1 fruit fly cellular context compared by ENCODE assay signal in the genomic region with DNA sequence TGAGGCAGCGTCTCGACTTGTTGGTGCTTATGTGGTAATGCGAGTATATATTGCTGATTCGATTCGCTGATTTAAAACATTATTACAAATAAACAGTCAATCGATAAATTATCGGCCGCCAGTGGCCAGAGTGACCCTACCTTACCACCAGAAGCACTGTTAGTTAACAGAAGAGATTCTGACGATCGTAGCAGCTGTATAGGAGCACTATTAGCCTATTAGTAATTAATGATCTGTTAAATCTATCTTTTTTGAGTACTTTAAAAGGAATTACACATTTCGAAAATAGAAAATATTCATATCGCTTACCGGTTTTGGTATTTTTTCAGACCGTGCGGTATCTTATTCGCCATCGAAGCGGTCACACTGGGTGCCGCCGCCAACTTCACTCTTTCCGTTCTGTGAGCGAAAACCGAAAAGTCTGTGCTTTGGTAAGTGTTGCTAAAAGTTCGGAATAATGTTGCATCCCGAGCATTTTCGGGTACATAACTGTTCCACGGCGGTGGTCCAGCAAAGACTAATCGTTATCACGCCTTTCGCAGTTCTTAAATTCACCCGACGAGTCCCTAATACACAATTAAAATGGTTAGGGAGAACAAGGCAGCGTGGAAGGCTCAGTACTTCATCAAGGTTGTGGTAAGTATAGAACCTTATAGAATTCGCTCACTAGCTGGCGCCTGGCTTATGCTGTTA.
A peak's percentile ranks its signal among the peaks of the same experiment; 100 is the strongest.
TF ChIP-seq lines count a peak whose summit lies in the region.

A gene (minus strand): TSS at position 51 of the 693 bp plus-strand sequence.
A gene (plus strand): TSS at position 162 of the 693 bp plus-strand sequence.

TF ChIP-seq in whole organism, embryonic, 481 proteins besides CTCF, POLR2A, EP300 and RAD21 (continued from another document and continues in another):
- TF ChIP-seq trem (tag; optimal IDR thresholded peaks at IDR 0.05; lab: Kevin White, UChicago) (peak; percentile 89), CG17802 (tag; optimal IDR thresholded peaks at IDR 0.05; lab: Kevin White, UChicago) (peak; percentile 86), CG3838 (GFP tag; optimal IDR thresholded peaks at IDR 0.05; lab: Kevin White, UChicago) (peak; percentile 81), CG11695 (GFP tag; IDR thresholded peaks at IDR 0.05; lab: Robert Waterston, UW) (peak; percentile 65; the same call in 2 of the 3 replicates), HmgD (GFP tag; optimal IDR thresholded peaks at IDR 0.05; lab: Kevin White, UChicago) (peak; percentile 85), Max (GFP tag; optimal IDR thresholded peaks at IDR 0.05; lab: Kevin White, UChicago) (peak; percentile 90), fu2 (GFP tag; optimal IDR thresholded peaks at IDR 0.05; lab: Kevin White, UChicago) (peak; percentile 86), HLH4C (GFP tag; IDR thresholded peaks at IDR 0.05; lab: Robert Waterston, UW; ENCODE audit: partially characterized antibody) (peak; percentile 55; the same call in 1 of the 3 replicates), fru (optimal IDR thresholded peaks at IDR 0.05; lab: Kevin White, UChicago) (no peak), oc (tag; optimal IDR thresholded peaks at IDR 0.05; lab: Kevin White, UChicago) (peak; percentile 67), CG8290 (GFP tag; optimal IDR thresholded peaks at IDR 0.05; lab: Kevin White, UChicago) (peak; percentile 88), CG8290 (tag; optimal IDR thresholded peaks at IDR 0.05; lab: Kevin White, UChicago) (peak; percentile 92 to 95), phol (tag; optimal IDR thresholded peaks at IDR 0.05; lab: Kevin White, UChicago) (peak; percentile 91), Nf-YB (GFP tag; optimal IDR thresholded peaks at IDR 0.05; lab: Kevin White, UChicago) (peak; percentile 80), ab (GFP tag; optimal IDR thresholded peaks at IDR 0.05; lab: Kevin White, UChicago) (no peak), CG13894 (tag; optimal IDR thresholded peaks at IDR 0.05; lab: Kevin White, UChicago) (peak; percentile 77), CG31441 (GFP tag; IDR thresholded peaks at IDR 0.05; lab: Robert Waterston, UW) (peak; percentile 93), hbn (GFP tag; IDR thresholded peaks at IDR 0.05; lab: Robert Waterston, UW; ENCODE audit: partially characterized antibody) (no peak), CG7786 (GFP tag; optimal IDR thresholded peaks at IDR 0.05; lab: Kevin White, UChicago) (peak; percentile 83), ranshi (GFP tag; IDR thresholded peaks at IDR 0.05; lab: Robert Waterston, UW) (peak; percentile 79), Elba2 (GFP tag; optimal IDR thresholded peaks at IDR 0.05; lab: Kevin White, UChicago) (peak; percentile 70), Spps (tag; optimal IDR thresholded peaks at IDR 0.05; lab: Kevin White, UChicago) (peak; percentile 85), gcm (GFP tag; optimal IDR thresholded peaks at IDR 0.05; lab: Kevin White, UChicago) (peak; percentile 87), sens-2 (GFP tag; IDR thresholded peaks at IDR 0.05; lab: Robert Waterston, UW) (peak; percentile 92), CG8478 (optimal IDR thresholded peaks at IDR 0.05; lab: Kevin White, UChicago) (no peak), CG31224 (GFP tag; IDR thresholded peaks at IDR 0.05; lab: Robert Waterston, UW) (peak; percentile 75), CG9797 (GFP tag; optimal IDR thresholded peaks at IDR 0.05; lab: Kevin White, UChicago) (peak; percentile 98), slou (GFP tag; optimal IDR thresholded peaks at IDR 0.05; lab: Kevin White, UChicago) (peak; percentile 86), rib (GFP tag; IDR thresholded peaks at IDR 0.05; lab: Robert Waterston, UW) (peak; percentile 58; the same call in 1 of the 2 replicates), Dp (GFP tag; optimal IDR thresholded peaks at IDR 0.05; lab: Kevin White, UChicago) (peak; percentile 73), CoRest (tag; optimal IDR thresholded peaks at IDR 0.05; lab: Kevin White, UChicago) (peak; percentile 85), ssp (GFP tag; IDR thresholded peaks at IDR 0.05; lab: Robert Waterston, UW) (peak; percentile 77), bsh (GFP tag; optimal IDR thresholded peaks at IDR 0.05; lab: Kevin White, UChicago) (peak; percentile 39 to 84), CG11247 (GFP tag; IDR thresholded peaks at IDR 0.05; lab: Robert Waterston, UW) (peak; percentile 84), bowl (GFP tag; IDR thresholded peaks at IDR 0.05; lab: Robert Waterston, UW) (peak; percentile 67), lilli (GFP tag; optimal IDR thresholded peaks at IDR 0.05; lab: Kevin White, UChicago) (peak; percentile 83), CG16779 (GFP tag; IDR thresholded peaks at IDR 0.05; lab: Robert Waterston, UW) (peak; percentile 89), CG12769 (tag; optimal IDR thresholded peaks at IDR 0.05; lab: Kevin White, UChicago) (peak; percentile 89), B-H1 (GFP tag; IDR thresholded peaks at IDR 0.05; lab: Robert Waterston, UW) (peak; percentile 65; the same call in 1 of the 3 replicates), tin (GFP tag; optimal IDR thresholded peaks at IDR 0.05; lab: Kevin White, UChicago) (peak; percentile 91), crol (GFP tag; IDR thresholded peaks at IDR 0.05; lab: Robert Waterston, UW) (0 out of 2 replicates have a peak, but pooled peaks have one; percentile 42), CG6791 (GFP tag; IDR thresholded peaks at IDR 0.05; lab: Robert Waterston, UW; ENCODE audit: partially characterized antibody) (peak; percentile 62; the same call in 2 of the 3 replicates), CG6813 (GFP tag; optimal IDR thresholded peaks at IDR 0.05; lab: Kevin White, UChicago) (peak; percentile 95), chinmo (GFP tag; IDR thresholded peaks at IDR 0.05; lab: Robert Waterston, UW; ENCODE audit: partially characterized antibody) (no peak), CG13296 (GFP tag; optimal IDR thresholded peaks at IDR 0.05; lab: Kevin White, UChicago) (peak; percentile 95), Hand (GFP tag; optimal IDR thresholded peaks at IDR 0.05; lab: Kevin White, UChicago) (peak; percentile 82), emc (GFP tag; optimal IDR thresholded peaks at IDR 0.05; lab: Kevin White, UChicago) (peak; percentile 90), CG13624 (GFP tag; optimal IDR thresholded peaks at IDR 0.05; lab: Kevin White, UChicago) (peak; percentile 95), Pdp1 (GFP tag; optimal IDR thresholded peaks at IDR 0.05; lab: Kevin White, UChicago) (peak; percentile 80 to 87), CG7839 (tag; optimal IDR thresholded peaks at IDR 0.05; lab: Kevin White, UChicago) (peak; percentile 86), CG16863 (GFP tag; optimal IDR thresholded peaks at IDR 0.05; lab: Kevin White, UChicago) (peak; percentile 87), ttk (GFP tag; IDR thresholded peaks at IDR 0.05; lab: Robert Waterston, UW) (peak; percentile 81), nom (GFP tag; optimal IDR thresholded peaks at IDR 0.05; lab: Kevin White, UChicago) (peak; percentile 86), nerfin-2 (GFP tag; IDR thresholded peaks at IDR 0.05; lab: Robert Waterston, UW; ENCODE audit: partially characterized antibody) (no peak), Doc2 (GFP tag; IDR thresholded peaks at IDR 0.05; lab: Robert Waterston, UW) (peak; percentile 64), ind (GFP tag; optimal IDR thresholded peaks at IDR 0.05; lab: Kevin White, UChicago) (peak; percentile 75), CG17568 (GFP tag; optimal IDR thresholded peaks at IDR 0.05; lab: Kevin White, UChicago) (peak; percentile 94), CG11093 (GFP tag; IDR thresholded peaks at IDR 0.05; lab: Robert Waterston, UW) (no peak), psq (GFP tag; optimal IDR thresholded peaks at IDR 0.05; lab: Kevin White, UChicago) (peak; percentile 64), hb (GFP tag; IDR thresholded peaks at IDR 0.05; lab: Robert Waterston, UW; ENCODE audit: partially characterized antibody) (no peak), ham (GFP tag; IDR thresholded peaks at IDR 0.05; lab: Robert Waterston, UW) (peak; percentile 62; the same call in 1 of the 2 replicates), H15 (GFP tag; IDR thresholded peaks at IDR 0.05; lab: Robert Waterston, UW) (peak; percentile 77), CG12659 (GFP tag; optimal IDR thresholded peaks at IDR 0.05; lab: Kevin White, UChicago) (peak; percentile 97), CG4282 (GFP tag; optimal IDR thresholded peaks at IDR 0.05; lab: Kevin White, UChicago) (peak; percentile 62), eyg (GFP tag; optimal IDR thresholded peaks at IDR 0.05; lab: Kevin White, UChicago) (peak; percentile 95), CG14441 (GFP tag; IDR thresholded peaks at IDR 0.05; lab: Robert Waterston, UW) (peak; percentile 78), mirr (GFP tag; optimal IDR thresholded peaks at IDR 0.05; lab: Kevin White, UChicago) (peak; percentile 97), D (optimal IDR thresholded peaks at IDR 0.05; lab: Kevin White, UChicago) (peak; percentile 31), D (GFP tag; optimal IDR thresholded peaks at IDR 0.05; lab: Kevin White, UChicago) (peak; percentile 89), CG6272 (GFP tag; IDR thresholded peaks at IDR 0.05; lab: Robert Waterston, UW) (peak; percentile 61; the same call in 1 of the 2 replicates), CG10462 (GFP tag; optimal IDR thresholded peaks at IDR 0.05; lab: Kevin White, UChicago) (peak; percentile 74), CG1832 (GFP tag; optimal IDR thresholded peaks at IDR 0.05; lab: Kevin White, UChicago) (no peak), Oaz (GFP tag; IDR thresholded peaks at IDR 0.05; lab: Robert Waterston, UW) (peak; percentile 65), cato (GFP tag; optimal IDR thresholded peaks at IDR 0.05; lab: Kevin White, UChicago; ENCODE audit: borderline replicate concordance) (peak; percentile 82), CG12744 (GFP tag; optimal IDR thresholded peaks at IDR 0.05; lab: Kevin White, UChicago) (peak; percentile 90), Ada2b (GFP tag; IDR thresholded peaks at IDR 0.05; lab: Robert Waterston, UW) (peak; percentile 52; the same call in 1 of the 2 replicates), gro (GFP tag; optimal IDR thresholded peaks at IDR 0.05; lab: Kevin White, UChicago) (peak; percentile 84), Myb (GFP tag; optimal IDR thresholded peaks at IDR 0.05; lab: Kevin White, UChicago) (peak; percentile 82), kah (GFP tag; optimal IDR thresholded peaks at IDR 0.05; lab: Kevin White, UChicago) (peak; percentile 87), Bdp1 (GFP tag; optimal IDR thresholded peaks at IDR 0.05; lab: Kevin White, UChicago) (peak; percentile 87), nmo (GFP tag; optimal IDR thresholded peaks at IDR 0.05; lab: Kevin White, UChicago) (peak; percentile 89), ERR (GFP tag; optimal IDR thresholded peaks at IDR 0.05; lab: Kevin White, UChicago) (peak; percentile 81), D19B (GFP tag; optimal IDR thresholded peaks at IDR 0.05; lab: Kevin White, UChicago) (peak; percentile 81), CG7556 (GFP tag; optimal IDR thresholded peaks at IDR 0.05; lab: Kevin White, UChicago) (peak; percentile 79), CG4730 (GFP tag; IDR thresholded peaks at IDR 0.05; lab: Robert Waterston, UW) (peak; percentile 28; the same call in 1 of the 2 replicates), CG10209 (GFP tag; optimal IDR thresholded peaks at IDR 0.05; lab: Kevin White, UChicago) (peak; percentile 94), bbx (GFP tag; IDR thresholded peaks at IDR 0.05; lab: Robert Waterston, UW; ENCODE audit: partially characterized antibody) (0 out of 2 replicates have a peak, but pooled peaks have one; percentile 27), CG2678 (tag; optimal IDR thresholded peaks at IDR 0.05; lab: Kevin White, UChicago) (peak; percentile 85), pita (GFP tag; optimal IDR thresholded peaks at IDR 0.05; lab: Kevin White, UChicago) (no peak), Dad (GFP tag; optimal IDR thresholded peaks at IDR 0.05; lab: Kevin White, UChicago) (peak; percentile 90), CG33213 (GFP tag; optimal IDR thresholded peaks at IDR 0.05; lab: Kevin White, UChicago) (peak; percentile 96), CG15479 (GFP tag; optimal IDR thresholded peaks at IDR 0.05; lab: Kevin White, UChicago) (peak; percentile 36), E2f2 (GFP tag; IDR thresholded peaks at IDR 0.05; lab: Robert Waterston, UW) (peak; percentile 84), dm (GFP tag; optimal IDR thresholded peaks at IDR 0.05; lab: Kevin White, UChicago) (peak; percentile 96), ems (GFP tag; optimal IDR thresholded peaks at IDR 0.05; lab: Kevin White, UChicago) (peak; percentile 72), Abd-B (GFP tag; optimal IDR thresholded peaks at IDR 0.05; lab: Kevin White, UChicago) (peak; percentile 46), seq (GFP tag; IDR thresholded peaks at IDR 0.05; lab: Robert Waterston, UW) (peak; percentile 83), CG18619 (GFP tag; optimal IDR thresholded peaks at IDR 0.05; lab: Kevin White, UChicago) (peak; percentile 96), CG8944 (GFP tag; optimal IDR thresholded peaks at IDR 0.05; lab: Kevin White, UChicago) (peak; percentile 87), ATbp (GFP tag; optimal IDR thresholded peaks at IDR 0.05; lab: Kevin White, UChicago) (peak; percentile 92), Awh (GFP tag; IDR thresholded peaks at IDR 0.05; lab: Robert Waterston, UW) (peak; percentile 89), shn (GFP tag; optimal IDR thresholded peaks at IDR 0.05; lab: Kevin White, UChicago) (peak; percentile 90), CG34422 (GFP tag; IDR thresholded peaks at IDR 0.05; lab: Robert Waterston, UW) (peak; percentile 79), Lim3 (GFP tag; IDR thresholded peaks at IDR 0.05; lab: Robert Waterston, UW) (0 out of 2 replicates have a peak, but pooled peaks have one; percentile 15), Ets97D (GFP tag; optimal IDR thresholded peaks at IDR 0.05; lab: Kevin White, UChicago) (peak; percentile 100), jing (GFP tag; optimal IDR thresholded peaks at IDR 0.05; lab: Kevin White, UChicago) (peak; percentile 71), CG15011 (GFP tag; optimal IDR thresholded peaks at IDR 0.05; lab: Kevin White, UChicago) (peak; percentile 92), Ssrp (tag; optimal IDR thresholded peaks at IDR 0.05; lab: Kevin White, UChicago) (peak; percentile 54), kay (GFP tag; optimal IDR thresholded peaks at IDR 0.05; lab: Kevin White, UChicago) (peak; percentile 15), toy (GFP tag; IDR thresholded peaks at IDR 0.05; lab: Robert Waterston, UW) (0 out of 2 replicates have a peak, but pooled peaks have one; percentile 37), br (optimal IDR thresholded peaks at IDR 0.05; lab: Kevin White, UChicago) (no peak), CG13123 (GFP tag; optimal IDR thresholded peaks at IDR 0.05; lab: Kevin White, UChicago) (peak; percentile 86), CG10959 (GFP tag; IDR thresholded peaks at IDR 0.05; lab: Robert Waterston, UW) (peak; percentile 29; the same call in 1 of the 2 replicates), CG31388 (GFP tag; optimal IDR thresholded peaks at IDR 0.05; lab: Kevin White, UChicago) (peak; percentile 67), ci (GFP tag; IDR thresholded peaks at IDR 0.05; lab: Robert Waterston, UW) (peak; percentile 97), Dll (GFP tag; IDR thresholded peaks at IDR 0.05; lab: Robert Waterston, UW; ENCODE audit: partially characterized antibody) (peak; percentile 71; the same call in 3 of the 4 replicates), YL-1 (GFP tag; optimal IDR thresholded peaks at IDR 0.05; lab: Kevin White, UChicago) (peak; percentile 99)
